Worm (Caenorhabditis elegans) whole organism, L4 larva: ENCODE data around the gene pigt-1.

ENCODE experiments used
- D1046.2 ChIP-seq: fragments of 200-800 bp; sonication (Bioruptor generic); IDR thresholded peaks from 2 replicates; pipeline ENCODE4 v1.3.6; 2022; ENCODE audit warnings: missing genetic modification characterization, missing compliant biosample characterization
- F10B5.3 ChIP-seq: sonication (generic microtip); optimal IDR thresholded peaks from 2 replicates; lab custom pipeline; 2016; ENCODE audit warnings: mild to moderate bottlenecking, missing genetic modification characterization, missing compliant biosample characterization
- R02D3.7 ChIP-seq: fragments of 150-350 bp; sonication (generic microtip); optimal IDR thresholded peaks from 3 replicates; lab custom pipeline; 2014; ENCODE audit warnings: missing biosample characterization, missing genetic modification characterization
- T20F7.1 ChIP-seq: fragments of 200-800 bp; sonication (Bioruptor generic); optimal IDR thresholded peaks from 2 replicates; lab custom pipeline; 2018; ENCODE audit warnings: mild to moderate bottlenecking, missing genetic modification characterization, missing compliant biosample characterization
- Y105C5A.15 ChIP-seq: fragments of 200-800 bp; sonication (Bioruptor generic); IDR thresholded peaks from 2 replicates; pipeline ENCODE4 v1.3.6; 2022; ENCODE audit warnings: missing genetic modification characterization, missing compliant biosample characterization
- Y48G9A.11 ChIP-seq: fragments of 200-800 bp; sonication (Bioruptor generic); IDR thresholded peaks from 2 replicates; pipeline ENCODE4 v1.3.6; 2022; ENCODE audit warnings: missing genetic modification reagents, missing genetic modification characterization, missing compliant biosample characterization
- Y75B8A.6 ChIP-seq: fragments of 200-800 bp; sonication (Bioruptor generic); IDR thresholded peaks from 2 replicates; pipeline ENCODE4 v1.3.6; 2022; ENCODE audit warnings: missing genetic modification reagents, missing genetic modification characterization, missing compliant biosample characterization
- ZK546.5 ChIP-seq, 2 experiments: sonication (generic microtip); optimal IDR thresholded peaks; 2 replicates each; lab custom pipeline; 2017; ENCODE audit warnings: missing biosample characterization in 2 of 2, missing genetic modification characterization in 2 of 2
- arid-1 ChIP-seq: fragments of 200-800 bp; sonication (Bioruptor generic); conservative IDR thresholded peaks from 2 replicates; pipeline ENCODE4 v1.3.6; 2022; ENCODE audit warnings: missing genetic modification reagents, missing genetic modification characterization, missing compliant biosample characterization
- attf-4 ChIP-seq: sonication (generic microtip); optimal IDR thresholded peaks from 3 replicates; lab custom pipeline; 2017; ENCODE audit warnings: missing biosample characterization, missing genetic modification characterization
- ceh-32 ChIP-seq: sonication (generic microtip); optimal IDR thresholded peaks from 2 replicates; lab custom pipeline; 2016; ENCODE audit warnings: mild to moderate bottlenecking, missing genetic modification characterization, missing compliant biosample characterization; ENCODE audit not compliant: poor library complexity
- ceh-44 ChIP-seq: fragments of 200-800 bp; sonication (Bioruptor generic); IDR thresholded peaks from 2 replicates; pipeline ENCODE4 v1.3.6; 2022; ENCODE audit warnings: missing genetic modification reagents, missing genetic modification characterization, missing compliant biosample characterization
- ces-1 ChIP-seq: fragments of 150-350 bp; sonication (generic microtip); optimal IDR thresholded peaks from 4 replicates; lab custom pipeline; 2014; ENCODE audit warnings: missing biosample characterization, missing genetic modification reagents, missing genetic modification characterization
- daf-8 ChIP-seq: fragments of 200-800 bp; sonication (Bioruptor generic); IDR thresholded peaks from 2 replicates; pipeline ENCODE4 v1.3.6; 2022; ENCODE audit warnings: missing genetic modification characterization, missing compliant biosample characterization
- duxl-1 ChIP-seq: sonication (generic microtip); optimal IDR thresholded peaks from 2 replicates; lab custom pipeline; 2016; ENCODE audit warnings: mild to moderate bottlenecking, missing genetic modification characterization, moderate library complexity, missing compliant biosample characterization; ENCODE audit not compliant: poor library complexity
- dve-1 ChIP-seq: sonication (generic microtip); optimal IDR thresholded peaks from 2 replicates; lab custom pipeline; 2017; ENCODE audit warnings: antibody characterized with exemption, mild to moderate bottlenecking, missing genetic modification characterization, missing compliant biosample characterization; ENCODE audit not compliant: insufficient read depth
- egl-43 ChIP-seq: fragments of 200-800 bp; sonication (Bioruptor generic); IDR thresholded peaks from 2 replicates; pipeline ENCODE4 v1.3.6; 2022; ENCODE audit warnings: missing genetic modification reagents, missing genetic modification characterization, missing compliant biosample characterization
- hlh-11 ChIP-seq: fragments of 200-800 bp; sonication (Bioruptor generic); optimal IDR thresholded peaks from 2 replicates; lab custom pipeline; 2018; ENCODE audit warnings: mild to moderate bottlenecking, missing genetic modification characterization, missing compliant biosample characterization
- lin-1 ChIP-seq: fragments of 200-800 bp; sonication (Bioruptor generic); IDR thresholded peaks from 2 replicates; pipeline ENCODE4 v1.3.6; 2022; ENCODE audit warnings: missing genetic modification reagents, missing genetic modification characterization, missing compliant biosample characterization
- lin-13 ChIP-seq: fragments of 150-350 bp; optimal IDR thresholded peaks from 2 replicates; lab custom pipeline; 2014; ENCODE audit warnings: missing biosample characterization, missing genetic modification reagents, missing genetic modification characterization
- mdl-1 ChIP-seq, 2 experiments: fragments of 150-350 bp in 1 of 2; sonication (generic microtip) in 1 of 2; optimal IDR thresholded peaks; 2 replicates each; lab custom pipeline; 2014 to 2017; ENCODE audit warnings: missing biosample characterization in 2 of 2, missing genetic modification characterization in 2 of 2
- mep-1 ChIP-seq: fragments of 150-350 bp; sonication (generic microtip); optimal IDR thresholded peaks from 3 replicates; lab custom pipeline; 2014; ENCODE audit warnings: missing biosample characterization, missing genetic modification characterization
- mxl-2 ChIP-seq: fragments of 200-800 bp; sonication (Bioruptor generic); conservative IDR thresholded peaks from 2 replicates; pipeline ENCODE4 v1.3.6; 2022; ENCODE audit warnings: missing genetic modification reagents, missing genetic modification characterization, missing compliant biosample characterization
- mxl-3 ChIP-seq: fragments of 200-800 bp; sonication (Bioruptor generic); optimal IDR thresholded peaks from 2 replicates; lab custom pipeline; 2018; ENCODE audit warnings: mild to moderate bottlenecking, missing genetic modification characterization, missing compliant biosample characterization
- nhr-10 ChIP-seq: fragments of 150-350 bp; optimal IDR thresholded peaks from 2 replicates; lab custom pipeline; 2014; ENCODE audit warnings: missing biosample characterization, missing genetic modification characterization
- nhr-111 ChIP-seq: fragments of 200-800 bp; sonication (Bioruptor generic); optimal IDR thresholded peaks from 2 replicates; lab custom pipeline; 2018; ENCODE audit warnings: mild to moderate bottlenecking, missing genetic modification characterization, missing compliant biosample characterization
- nhr-237 ChIP-seq: sonication (generic microtip); optimal IDR thresholded peaks from 2 replicates; lab custom pipeline; 2017; ENCODE audit warnings: missing biosample characterization, missing genetic modification characterization
- nhr-25 ChIP-seq: sonication (generic microtip); optimal IDR thresholded peaks from 2 replicates; lab custom pipeline; 2017; ENCODE audit warnings: missing genetic modification characterization, mild to moderate bottlenecking, missing compliant biosample characterization, antibody characterized with exemption, moderate library complexity, borderline replicate concordance; ENCODE audit not compliant: insufficient read depth
- nhr-41 ChIP-seq: fragments of 200-800 bp; sonication (Bioruptor generic); IDR thresholded peaks from 2 replicates; pipeline ENCODE4 v1.3.6; 2022; ENCODE audit warnings: missing genetic modification reagents, missing genetic modification characterization, missing compliant biosample characterization
- nhr-48 ChIP-seq: sonication (generic microtip); optimal IDR thresholded peaks from 2 replicates; lab custom pipeline; 2016; ENCODE audit warnings: mild to moderate bottlenecking, missing genetic modification characterization, missing compliant biosample characterization
- nhr-6 ChIP-seq: fragments of 150-350 bp; optimal IDR thresholded peaks from 2 replicates; lab custom pipeline; 2014; ENCODE audit warnings: missing biosample characterization, missing genetic modification characterization
- pha-4 ChIP-seq, 2 experiments: fragments of 150-350 bp in 1 of 2; fragments of 200-800 bp in 1 of 2; sonication (Bioruptor generic) in 1 of 2; IDR thresholded peaks in 1 of 2; optimal IDR thresholded peaks in 1 of 2; 2 replicates each; pipeline versions ENCODE4 v1.3.6 to Lab custom; 2014 to 2022; ENCODE audit warnings: missing genetic modification characterization in 2 of 2, missing genetic modification reagents in 2 of 2, missing biosample characterization in 1 of 2, missing compliant biosample characterization in 1 of 2
- pqm-1 ChIP-seq: sonication (generic microtip); optimal IDR thresholded peaks from 2 replicates; lab custom pipeline; 2017; ENCODE audit warnings: missing biosample characterization, missing genetic modification characterization
- sdz-12 ChIP-seq: fragments of 200-800 bp; sonication (Bioruptor generic); optimal IDR thresholded peaks from 2 replicates; lab custom pipeline; 2018; ENCODE audit warnings: mild to moderate bottlenecking, missing genetic modification characterization, missing compliant biosample characterization
- set-16 ChIP-seq: fragments of 200-800 bp; sonication (Bioruptor generic); IDR thresholded peaks from 2 replicates; pipeline ENCODE4 v1.3.6; 2022; ENCODE audit warnings: missing genetic modification reagents, missing genetic modification characterization, missing compliant biosample characterization
- spr-3 ChIP-seq: fragments of 200-800 bp; sonication (Bioruptor generic); optimal IDR thresholded peaks from 2 replicates; lab custom pipeline; 2018; ENCODE audit warnings: mild to moderate bottlenecking, missing genetic modification characterization, missing compliant biosample characterization
- tag-97 ChIP-seq: fragments of 200-800 bp; sonication (Bioruptor generic); IDR thresholded peaks from 2 replicates; pipeline ENCODE4 v1.3.6; 2022; ENCODE audit warnings: missing genetic modification characterization, missing compliant biosample characterization
- tra-1 ChIP-seq: fragments of 200-800 bp; sonication (Bioruptor generic); IDR thresholded peaks from 2 replicates; pipeline ENCODE4 v1.3.6; 2022; ENCODE audit warnings: missing genetic modification reagents, missing genetic modification characterization, missing compliant biosample characterization
- unc-62 ChIP-seq, 3 experiments: fragments of 150-350 bp in 1 of 3; sonication (generic microtip); optimal IDR thresholded peaks in 2 of 3; peaks in 1 of 3; 1 replicate in 1 of 3; 2 replicates in 2 of 3; lab custom pipeline; 2014 to 2017; ENCODE audit warnings: missing biosample characterization in 3 of 3, missing genetic modification characterization in 3 of 3, missing genetic modification reagents in 3 of 3, missing genotype in 1 of 3
- zag-1 ChIP-seq: fragments of 150-350 bp; optimal IDR thresholded peaks from 2 replicates; lab custom pipeline; 2014; ENCODE audit warnings: missing biosample characterization, missing genetic modification characterization
- ztf-11 ChIP-seq: fragments of 150-350 bp; optimal IDR thresholded peaks from 2 replicates; lab custom pipeline; 2014; ENCODE audit warnings: missing biosample characterization, missing genetic modification characterization
- ztf-7 ChIP-seq: fragments of 150-350 bp; optimal IDR thresholded peaks from 2 replicates; lab custom pipeline; 2014; ENCODE audit warnings: missing biosample characterization, missing genetic modification characterization

pigt-1 gene

DNA sequence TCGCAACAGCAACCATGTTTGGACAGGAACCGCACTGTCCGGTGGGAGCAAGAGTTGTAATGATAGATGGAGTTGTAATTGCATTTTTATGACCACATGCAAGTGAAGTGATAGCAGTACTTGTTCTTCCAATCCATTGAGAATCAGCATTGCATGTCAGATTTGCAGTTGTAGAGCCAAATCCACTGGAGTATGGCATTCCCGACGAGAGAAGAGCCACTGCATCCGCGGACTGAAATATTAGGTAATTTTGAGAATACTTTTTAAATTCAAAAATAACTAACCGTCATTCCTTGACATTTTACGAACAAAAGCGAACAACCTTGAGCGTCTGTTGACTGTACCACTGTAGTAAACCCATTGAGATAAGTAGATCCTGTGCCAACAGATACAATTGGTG lies 16.5 kb upstream of the pigt-1 start:
- TF ChIP-seq spr-3 (GFP tag; lab: Kevin White, UChicago), result no peak
- no peak for TF ChIP-seq attf-4 (tag; lab: Kevin White, UChicago)
- peak in 1 of 2 experiments; percentile 91 for TF ChIP-seq unc-62 (GFP tag; optimal IDR thresholded peaks at IDR 0.05 in 1 of 2; lab: Kevin White, UChicago)
- TF ChIP-seq unc-62 (tag; optimal IDR thresholded peaks at IDR 0.05; lab: Kevin White, UChicago), result no peak
- TF ChIP-seq arid-1 (GFP tag; lab: Robert Waterston, UW), result no peak
- TF ChIP-seq, all 104 proteins: peak for 1

DNA sequence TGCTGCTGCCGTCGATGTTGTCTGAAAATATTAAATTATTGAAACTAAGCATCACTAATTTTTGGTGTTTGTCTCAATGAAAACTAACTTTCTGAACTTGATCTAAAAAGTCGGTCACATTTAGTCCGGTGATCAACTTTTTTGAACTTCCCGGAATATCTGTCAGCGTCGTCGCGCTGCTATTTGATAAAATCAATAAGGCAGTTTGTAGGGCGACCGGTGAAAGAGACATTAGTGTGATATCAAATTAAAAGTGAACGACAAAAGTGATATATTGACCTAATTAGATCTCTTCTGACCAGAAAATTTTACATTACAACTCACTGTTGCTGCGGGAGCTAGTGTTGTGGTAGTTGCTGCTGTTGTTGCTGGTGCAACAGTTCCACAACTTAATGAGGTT lies 12.3 kb upstream of the pigt-1 start:
- TF ChIP-seq pha-4 (GFP tag; IDR thresholded peaks at IDR 0.05; lab: Robert Waterston, UW) (no peak), pha-4 (tag; optimal IDR thresholded peaks at IDR 0.05; lab: Kevin White, UChicago) (no peak), zag-1 (no peak), sdz-12 (GFP tag; lab: Kevin White, UChicago) (no peak), F10B5.3 (tag; lab: Kevin White, UChicago) (no peak), attf-4 (tag; lab: Kevin White, UChicago) (no peak), nhr-111 (GFP tag; lab: Kevin White, UChicago) (no peak), nhr-237 (tag; lab: Kevin White, UChicago) (no peak), pqm-1 (tag; lab: Kevin White, UChicago) (no peak), tra-1 (GFP tag; lab: Robert Waterston, UW) (no peak), nhr-25 (no peak), ztf-7 (tag; lab: Kevin White, UChicago) (no peak), Y105C5A.15 (GFP tag; lab: Robert Waterston, UW) (no peak), mxl-2 (GFP tag; lab: Robert Waterston, UW) (no peak), set-16 (GFP tag; lab: Robert Waterston, UW) (no peak), lin-13 (GFP tag; lab: Kevin White, UChicago) (no peak), mep-1 (tag; lab: Kevin White, UChicago) (no peak)

DNA sequence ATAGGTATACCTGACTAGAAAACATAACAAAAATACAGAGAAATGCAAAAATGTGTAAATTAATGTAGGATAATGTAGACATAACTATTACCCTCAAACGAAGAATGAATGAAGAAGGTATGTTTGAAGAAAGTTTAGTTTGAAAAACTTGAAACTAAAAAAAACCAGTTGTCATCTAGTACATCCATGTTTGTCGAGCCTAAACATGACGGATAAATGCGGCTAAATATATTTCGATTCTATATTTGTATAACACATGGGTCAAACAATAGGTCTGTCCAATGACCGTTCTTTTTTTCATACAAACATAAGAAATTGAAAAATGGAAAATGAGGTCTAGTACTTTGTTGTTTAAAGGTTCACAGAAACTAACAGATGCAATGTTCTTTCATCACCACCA lies 11.4 kb upstream of the pigt-1 start, which contains the start of gene F17C11.22:
Gene F17C11.22 (minus strand): TSS at position 101 of the 400 bp plus-strand sequence.
- TF ChIP-seq daf-8 (GFP tag; lab: Robert Waterston, UW) (no peak), ztf-7 (tag; lab: Kevin White, UChicago) (no peak), tag-97 (GFP tag; lab: Robert Waterston, UW) (no peak), Y48G9A.11 (GFP tag; lab: Robert Waterston, UW) (no peak), arid-1 (GFP tag; lab: Robert Waterston, UW) (no peak)
- TF ChIP-seq, all 104 proteins: peak for 0

DNA sequence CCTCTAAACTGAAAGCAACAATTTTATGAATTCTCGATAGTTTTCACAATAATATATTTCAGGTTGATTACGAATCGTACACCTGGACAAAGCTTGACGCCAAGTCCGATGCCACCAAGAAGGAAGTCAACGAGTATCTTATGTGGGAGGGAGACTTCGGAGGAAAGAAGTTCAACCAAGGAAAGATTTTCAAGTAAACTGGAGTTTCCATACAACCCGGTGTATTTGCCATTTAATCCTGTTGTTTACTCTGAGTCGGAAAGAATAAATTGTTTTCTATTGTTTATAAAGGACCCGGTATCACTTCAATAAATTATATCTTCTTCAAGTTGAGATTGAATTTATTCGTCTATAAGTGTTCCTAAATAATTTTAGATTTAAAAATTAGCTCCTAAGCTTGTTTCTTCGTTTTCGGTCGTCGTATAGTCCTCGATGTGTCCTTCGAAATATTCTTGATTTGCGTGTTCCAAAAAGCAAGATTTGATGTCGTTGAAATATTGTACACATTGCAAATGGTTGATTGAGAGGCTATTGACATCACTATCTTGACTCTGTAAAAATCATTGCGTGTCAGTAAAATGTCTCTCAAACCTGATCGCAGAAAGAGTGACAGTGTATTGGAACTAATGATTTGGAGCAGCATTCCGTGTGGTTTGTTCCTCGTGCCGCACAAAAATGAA lies 9.1 kb upstream of the pigt-1 start:
- TF ChIP-seq hlh-11 (tag; lab: Kevin White, UChicago), result peak; percentile 74
- TF ChIP-seq T20F7.1 (GFP tag; lab: Kevin White, UChicago), result peak; percentile 67
- TF ChIP-seq spr-3 (GFP tag; lab: Kevin White, UChicago), result no peak
- TF ChIP-seq ceh-32 (tag; lab: Kevin White, UChicago), result no peak
- TF ChIP-seq nhr-6 (tag; lab: Kevin White, UChicago), result no peak
- TF ChIP-seq nhr-48 (tag; lab: Kevin White, UChicago), result peak; percentile 60
- no peak for TF ChIP-seq ztf-11
- no peak for TF ChIP-seq mxl-3 (GFP tag; lab: Kevin White, UChicago)
- no peak for TF ChIP-seq dve-1 (tag; lab: Kevin White, UChicago)
- TF ChIP-seq duxl-1, result no peak
- no peak for TF ChIP-seq R02D3.7
- TF ChIP-seq mxl-2 (GFP tag; lab: Robert Waterston, UW), result no peak
- no peak for TF ChIP-seq tag-97 (GFP tag; lab: Robert Waterston, UW)
- no peak for TF ChIP-seq mdl-1 (tag; optimal IDR thresholded peaks at IDR 0.05; lab: Kevin White, UChicago)
- no peak for TF ChIP-seq ZK546.5 (tag; optimal IDR thresholded peaks at IDR 0.05; lab: Kevin White, UChicago)
- no peak for TF ChIP-seq ces-1
- TF ChIP-seq attf-4 (tag; lab: Kevin White, UChicago), result no peak
- TF ChIP-seq lin-1 (GFP tag; lab: Robert Waterston, UW), result no peak; the same call in 1 of the 2 replicates
- TF ChIP-seq D1046.2 (GFP tag; lab: Robert Waterston, UW), result no peak
- no peak for TF ChIP-seq pqm-1 (tag; lab: Kevin White, UChicago)
- no peak for TF ChIP-seq egl-43
- TF ChIP-seq Y75B8A.6 (GFP tag; lab: Robert Waterston, UW), result peak; percentile 60; the same call in 1 of the 2 replicates
- TF ChIP-seq nhr-41 (GFP tag; lab: Robert Waterston, UW), result no peak
- no peak for TF ChIP-seq ceh-44 (GFP tag; lab: Robert Waterston, UW)
- no peak for TF ChIP-seq nhr-10 (tag; lab: Kevin White, UChicago)
